Fruit fly (Drosophila melanogaster): ENCODE results near the gene mTerf5.

DNA sequence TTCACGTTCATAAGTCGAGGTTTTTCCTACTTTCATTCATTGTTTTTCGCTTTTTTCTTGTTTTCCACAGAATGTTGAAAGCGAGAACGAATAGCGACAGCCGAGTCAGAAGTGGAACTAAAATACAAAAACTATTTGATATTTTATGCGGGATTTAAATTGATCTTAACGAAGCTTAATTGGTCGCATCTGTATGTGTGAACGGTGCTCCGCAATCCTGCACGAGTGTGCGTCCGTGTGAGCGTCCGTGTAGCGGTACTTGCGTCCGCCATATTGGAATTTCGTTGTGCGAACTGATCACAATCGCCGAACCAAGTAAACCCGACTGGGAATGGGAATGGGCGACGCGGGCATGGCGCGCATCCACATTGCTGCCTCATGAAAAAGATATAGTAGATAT is 8.7 kb upstream of the mTerf5 start:
- no peak for TF ChIP-seq CG1620 (GFP tag; optimal IDR thresholded peaks at IDR 0.05)
- TF ChIP-seq Crg-1 (GFP tag; optimal IDR thresholded peaks at IDR 0.05): no peak
- no peak for TF ChIP-seq bab1 (GFP tag; optimal IDR thresholded peaks at IDR 0.05)
- TF ChIP-seq CG5204 (GFP tag; optimal IDR thresholded peaks at IDR 0.05): no peak
- no peak for TF ChIP-seq ovo (GFP tag; optimal IDR thresholded peaks at IDR 0.05)
- no peak for TF ChIP-seq CG7101 (tag; optimal IDR thresholded peaks at IDR 0.05)
- TF ChIP-seq CG12768 (GFP tag; optimal IDR thresholded peaks at IDR 0.05): no peak
- no peak for TF ChIP-seq CG14711 (tag; optimal IDR thresholded peaks at IDR 0.05)
- TF ChIP-seq toe (GFP tag; optimal IDR thresholded peaks at IDR 0.05): no peak
- no peak for TF ChIP-seq CG11617 (GFP tag; optimal IDR thresholded peaks at IDR 0.05)

All from whole organism, adult.